Fruit fly (Drosophila melanogaster): ENCODE data around the gene CG8958.

Gene CG8958

dm6 chrX:16082932-16083331, at the start of gene CG8958:
Gene CG8958 (plus strand): TSS chrX:16083232.
- TF ChIP-seq Sin3A (optimal IDR thresholded peaks at IDR 0.05) (no peak), insv (optimal IDR thresholded peaks at IDR 0.05) (no peak), Myc (optimal IDR thresholded peaks at IDR 0.05) (no peak), ttk (optimal IDR thresholded peaks at IDR 0.05) (no peak), psq (optimal IDR thresholded peaks at IDR 0.05) (no peak), h (optimal IDR thresholded peaks at IDR 0.05) (no peak)

- TF ChIP-seq insv (optimal IDR thresholded peaks at IDR 0.05) (no peak), psq (optimal IDR thresholded peaks at IDR 0.05) (no peak), ttk (optimal IDR thresholded peaks at IDR 0.05) (no peak), h (optimal IDR thresholded peaks at IDR 0.05) (no peak), Myc (optimal IDR thresholded peaks at IDR 0.05) (no peak), Sin3A (optimal IDR thresholded peaks at IDR 0.05) (no peak)
These were observed 20.2 kb upstream of the CG8958 start, which contains the start of gene CG12395 for dm6 chrX:16062720-16063413. Gene CG12395 (minus strand): TSS chrX:16062898.

- TF ChIP-seq Myc (optimal IDR thresholded peaks at IDR 0.05), result no peak
- no peak for TF ChIP-seq ttk (optimal IDR thresholded peaks at IDR 0.05)
- no peak for TF ChIP-seq h (optimal IDR thresholded peaks at IDR 0.05)
- TF ChIP-seq insv (optimal IDR thresholded peaks at IDR 0.05), result no peak
- TF ChIP-seq Sin3A (optimal IDR thresholded peaks at IDR 0.05), result no peak
- TF ChIP-seq psq (optimal IDR thresholded peaks at IDR 0.05), result no peak
These were observed 19.6 kb upstream of the CG8958 start, which contains the start of gene dpr18 for dm6 chrX:16063414-16063938. Gene dpr18 (plus strand): TSS chrX:16063738.

- no peak for TF ChIP-seq h (optimal IDR thresholded peaks at IDR 0.05)
- TF ChIP-seq ttk (optimal IDR thresholded peaks at IDR 0.05), result no peak
- no peak for TF ChIP-seq Myc (optimal IDR thresholded peaks at IDR 0.05)
- no peak for TF ChIP-seq psq (optimal IDR thresholded peaks at IDR 0.05)
- no peak for TF ChIP-seq Sin3A (optimal IDR thresholded peaks at IDR 0.05)
- no peak for TF ChIP-seq insv (optimal IDR thresholded peaks at IDR 0.05)
These were observed 10.8 kb upstream of the CG8958 start for dm6 chrX:16072193-16072592.

dm6 chrX:16072658-16073374, 10.2 kb upstream of the CG8958 start:
- TF ChIP-seq Myc (optimal IDR thresholded peaks at IDR 0.05) (no peak), psq (optimal IDR thresholded peaks at IDR 0.05) (no peak), insv (optimal IDR thresholded peaks at IDR 0.05) (no peak), h (optimal IDR thresholded peaks at IDR 0.05) (no peak), ttk (optimal IDR thresholded peaks at IDR 0.05) (no peak), Sin3A (optimal IDR thresholded peaks at IDR 0.05) (no peak)

- TF ChIP-seq psq (optimal IDR thresholded peaks at IDR 0.05), result no peak
- TF ChIP-seq Myc (optimal IDR thresholded peaks at IDR 0.05), result no peak
- TF ChIP-seq h (optimal IDR thresholded peaks at IDR 0.05), result no peak
- TF ChIP-seq Sin3A (optimal IDR thresholded peaks at IDR 0.05), result no peak
- TF ChIP-seq ttk (optimal IDR thresholded peaks at IDR 0.05), result no peak
- no peak for TF ChIP-seq insv (optimal IDR thresholded peaks at IDR 0.05)
These were observed 9.6 kb upstream of the CG8958 start, which contains the start of gene Nipsnap for dm6 chrX:16073375-16073982. Gene Nipsnap (minus strand): TSS chrX:16073568.

- no peak for TF ChIP-seq insv (optimal IDR thresholded peaks at IDR 0.05)
These were observed 3.0 kb downstream of the CG8958 start for dm6 chrX:16085865-16086592.

dm6 chrX:16087496-16087895, 4.5 kb downstream of the CG8958 start:
- TF ChIP-seq ttk (optimal IDR thresholded peaks at IDR 0.05), result no peak
- no peak for TF ChIP-seq Myc (optimal IDR thresholded peaks at IDR 0.05)
- TF ChIP-seq insv (optimal IDR thresholded peaks at IDR 0.05), result no peak
- no peak for TF ChIP-seq Sin3A (optimal IDR thresholded peaks at IDR 0.05)
- TF ChIP-seq psq (optimal IDR thresholded peaks at IDR 0.05), result no peak
- TF ChIP-seq h (optimal IDR thresholded peaks at IDR 0.05), result no peak

dm6 chrX:16088279-16088678, 5.2 kb downstream of the CG8958 start:
- no peak for TF ChIP-seq psq (optimal IDR thresholded peaks at IDR 0.05)
- TF ChIP-seq Sin3A (optimal IDR thresholded peaks at IDR 0.05), result no peak
- no peak for TF ChIP-seq ttk (optimal IDR thresholded peaks at IDR 0.05)
- TF ChIP-seq Myc (optimal IDR thresholded peaks at IDR 0.05), result no peak
- no peak for TF ChIP-seq insv (optimal IDR thresholded peaks at IDR 0.05)
- no peak for TF ChIP-seq h (optimal IDR thresholded peaks at IDR 0.05)

- TF ChIP-seq h (optimal IDR thresholded peaks at IDR 0.05), result no peak
- TF ChIP-seq psq (optimal IDR thresholded peaks at IDR 0.05), result no peak
- no peak for TF ChIP-seq insv (optimal IDR thresholded peaks at IDR 0.05)
- TF ChIP-seq ttk (optimal IDR thresholded peaks at IDR 0.05), result no peak
These were observed 6.3 kb downstream of the CG8958 start for dm6 chrX:16089012-16089963.
